Worm (Caenorhabditis elegans) whole organism, L1 larva: ENCODE data around the gene djr-1.1.

Experiments
- fkh-4 ChIP-seq: sonication (generic microtip); optimal IDR thresholded peaks from 2 replicates; lab custom pipeline; 2016; ENCODE audit warnings: missing compliant biosample characterization, missing genetic modification characterization, borderline replicate concordance
- mep-1 ChIP-seq: fragments of 150-350 bp; optimal IDR thresholded peaks from 2 replicates; lab custom pipeline; 2014; ENCODE audit warnings: missing biosample characterization, missing genetic modification characterization
- nhr-47 ChIP-seq: sonication (generic microtip); optimal IDR thresholded peaks from 2 replicates; lab custom pipeline; 2016; ENCODE audit warnings: mild to moderate bottlenecking, missing genetic modification characterization, moderate library complexity, missing compliant biosample characterization
- pag-3 ChIP-seq: sonication (generic microtip); optimal IDR thresholded peaks from 2 replicates; lab custom pipeline; 2017; ENCODE audit warnings: missing genetic modification characterization, mild to moderate bottlenecking, missing compliant biosample characterization, antibody characterized with exemption, borderline replicate concordance; ENCODE audit not compliant: insufficient read depth
- unc-86 ChIP-seq: sonication (generic microtip); optimal IDR thresholded peaks from 2 replicates; lab custom pipeline; 2016; ENCODE audit warnings: missing genetic modification characterization, missing compliant biosample characterization

ce11 chrII:286551-286724 lies 3.9 kb upstream of the djr-1.1 start, which contains the start of gene misc-1:
- no peak for TF ChIP-seq nhr-47 (tag; lab: Kevin White, UChicago)
- no peak for TF ChIP-seq fkh-4 (tag; lab: Kevin White, UChicago)
- no peak for TF ChIP-seq unc-86 (tag; lab: Kevin White, UChicago)
- TF ChIP-seq pag-3 = no peak
- no peak for TF ChIP-seq mep-1 (tag; lab: Kevin White, UChicago)
